Fruit fly (Drosophila melanogaster) whole organism: ENCODE data around the gene CG6836.

Source experiments
- Dll ChIP-seq: fragments of >200 bp; optimal IDR thresholded peaks from 2 replicates; lab custom pipeline; 2017
- pan ChIP-seq: fragments of >200 bp; optimal IDR thresholded peaks from 2 replicates; lab custom pipeline; 2017
- psq ChIP-seq: fragments of >200 bp; optimal IDR thresholded peaks from 2 replicates; lab custom pipeline; 2017
- usp ChIP-seq: fragments of >200 bp; optimal IDR thresholded peaks from 2 replicates; lab custom pipeline; 2017; ENCODE audit warnings: missing biosample characterization, missing genetic modification characterization, mixed read lengths

DNA sequence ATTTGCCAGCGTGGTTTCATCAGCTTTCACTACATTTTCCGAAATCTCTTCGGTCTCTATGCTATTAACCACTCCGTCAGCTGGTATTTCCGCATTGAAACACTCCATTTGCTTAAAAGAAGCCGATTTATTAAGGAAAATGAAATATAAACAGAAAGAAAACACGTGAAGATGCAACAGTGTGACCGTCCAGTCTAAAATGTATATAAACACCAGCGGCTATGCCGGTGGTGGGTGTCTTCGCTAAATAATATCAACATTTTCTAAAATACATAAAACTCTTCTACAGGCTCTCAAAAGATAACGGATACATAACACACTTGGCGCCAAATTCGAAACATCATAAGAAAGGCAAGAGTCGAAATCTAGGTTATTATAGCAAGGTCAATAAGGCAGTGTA lies 50.0 kb downstream of the CG6836 start, which contains the start of gene CG3808:
- no peak for TF ChIP-seq Dll (lab: Kevin White, UChicago)
- TF ChIP-seq psq, result no peak
- no peak for TF ChIP-seq pan (lab: Kevin White, UChicago)
- TF ChIP-seq usp, result no peak
